Fruit fly (Drosophila melanogaster): ENCODE results near the gene CG10026.

Gene CG10026

dm6 chr2L:19484539-19484938 lies 30.5 kb downstream of the CG10026 start, which contains the start of the genes CG10195 and CG13084 (continued):
- no peak for TF ChIP-seq fd64A (GFP tag; optimal IDR thresholded peaks at IDR 0.05)
- TF ChIP-seq Optix (GFP tag; IDR thresholded peaks at IDR 0.05), result no peak
- TF ChIP-seq HLH4C (GFP tag; IDR thresholded peaks at IDR 0.05; ENCODE audit: partially characterized antibody), result peak; percentile 15; the same call in 1 of the 3 replicates
- TF ChIP-seq Drgx (GFP tag; IDR thresholded peaks at IDR 0.05), result no peak
- TF ChIP-seq da (GFP tag; optimal IDR thresholded peaks at IDR 0.05), result no peak
- 0 out of 3 replicates have a peak, but pooled peaks have one; percentile 20 for TF ChIP-seq vnd (GFP tag; IDR thresholded peaks at IDR 0.05; ENCODE audit: partially characterized antibody)
- TF ChIP-seq CG31365 (tag; optimal IDR thresholded peaks at IDR 0.05), result no peak
- peak; percentile 18; the same call in 1 of the 2 replicates for TF ChIP-seq MBD-R2 (GFP tag; IDR thresholded peaks at IDR 0.05)
- TF ChIP-seq fd102C (GFP tag; optimal IDR thresholded peaks at IDR 0.05), result no peak
- TF ChIP-seq CG7839 (tag; optimal IDR thresholded peaks at IDR 0.05), result no peak
- TF ChIP-seq Bgb (GFP tag; IDR thresholded peaks at IDR 0.05; ENCODE audit: partially characterized antibody), result peak; percentile 27; the same call in 1 of the 2 replicates
- peak; percentile 52; the same call in 2 of the 3 replicates for TF ChIP-seq CG14860 (GFP tag; IDR thresholded peaks at IDR 0.05; ENCODE audit: partially characterized antibody)
- TF ChIP-seq org-1 (GFP tag; optimal IDR thresholded peaks at IDR 0.05), result no peak
- peak; percentile 91 for TF ChIP-seq E2f2 (GFP tag; IDR thresholded peaks at IDR 0.05)
- TF ChIP-seq CG1832 (GFP tag; optimal IDR thresholded peaks at IDR 0.05), result no peak
- no peak for TF ChIP-seq CG13894 (tag; optimal IDR thresholded peaks at IDR 0.05)
- peak; percentile 80 for TF ChIP-seq Dp (GFP tag; optimal IDR thresholded peaks at IDR 0.05)
- TF ChIP-seq prd (optimal IDR thresholded peaks at IDR 0.05), result no peak
- no peak for TF ChIP-seq prd (GFP tag; IDR thresholded peaks at IDR 0.05)
- TF ChIP-seq Oaz (GFP tag; IDR thresholded peaks at IDR 0.05), result no peak
- TF ChIP-seq nerfin-2 (GFP tag; IDR thresholded peaks at IDR 0.05; ENCODE audit: partially characterized antibody), result 0 out of 2 replicates have a peak, but pooled peaks have one; percentile 35
- no peak for TF ChIP-seq Gug (GFP tag; IDR thresholded peaks at IDR 0.05)
- TF ChIP-seq CG17361 (GFP tag; IDR thresholded peaks at IDR 0.05), result no peak
- no peak for TF ChIP-seq CG2120 (GFP tag; optimal IDR thresholded peaks at IDR 0.05)
- TF ChIP-seq bbx (GFP tag; IDR thresholded peaks at IDR 0.05; ENCODE audit: partially characterized antibody), result peak; percentile 62; the same call in 1 of the 2 replicates

- TF ChIP-seq MESR4 (GFP tag; optimal IDR thresholded peaks at IDR 0.05) (no peak), scrt (GFP tag; optimal IDR thresholded peaks at IDR 0.05) (no peak)
Measured at dm6 chr2L:19487190-19487589, 33.1 kb downstream of the CG10026 start, which contains the start of gene CG13083. CG13083 (plus strand) TSS chr2L:19487490.

dm6 chr2L:19489997-19490461 lies 36.0 kb downstream of the CG10026 start, which contains the start of the genes CG10194 and CG18094:
CG10194 (minus strand) TSS chr2L:19490104.
CG18094 (plus strand) TSS chr2L:19490262.
- TF ChIP-seq CG32532 (GFP tag; IDR thresholded peaks at IDR 0.05) (peak; percentile 74; the same call in 1 of the 2 replicates), Aef1 (GFP tag; IDR thresholded peaks at IDR 0.05) (0 out of 3 replicates have a peak, but pooled peaks have one; percentile 31), ranshi (GFP tag; IDR thresholded peaks at IDR 0.05) (0 out of 2 replicates have a peak, but pooled peaks have one; percentile 19), NfI (GFP tag; optimal IDR thresholded peaks at IDR 0.05) (peak; percentile 33), Hr39 (optimal IDR thresholded peaks at IDR 0.05) (no peak), CG9932 (GFP tag; IDR thresholded peaks at IDR 0.05) (peak; percentile 49; the same call in 1 of the 2 replicates), Fer1 (GFP tag; optimal IDR thresholded peaks at IDR 0.05) (peak; percentile 66), gsb (GFP tag; IDR thresholded peaks at IDR 0.05) (no peak), sd (tag; optimal IDR thresholded peaks at IDR 0.05) (no peak), fu2 (GFP tag; optimal IDR thresholded peaks at IDR 0.05) (no peak), Dp (GFP tag; optimal IDR thresholded peaks at IDR 0.05) (peak; percentile 44), CG3995 (GFP tag; optimal IDR thresholded peaks at IDR 0.05) (no peak), onecut (GFP tag; IDR thresholded peaks at IDR 0.05) (no peak; the same call in 1 of the 2 replicates), CG6683 (GFP tag; optimal IDR thresholded peaks at IDR 0.05) (no peak), CG3847 (GFP tag; IDR thresholded peaks at IDR 0.05) (no peak), CG11504 (tag; optimal IDR thresholded peaks at IDR 0.05) (no peak), lilli (GFP tag; optimal IDR thresholded peaks at IDR 0.05) (peak; percentile 68), Adf1 (GFP tag; IDR thresholded peaks at IDR 0.05) (0 out of 2 replicates have a peak, but pooled peaks have one; percentile 18), jumu (GFP tag; optimal IDR thresholded peaks at IDR 0.05) (no peak), CG9215 (GFP tag; IDR thresholded peaks at IDR 0.05) (peak; percentile 11; the same call in 1 of the 2 replicates), mam (GFP tag; optimal IDR thresholded peaks at IDR 0.05) (peak; percentile 19), Myb (GFP tag; optimal IDR thresholded peaks at IDR 0.05) (no peak), HLH4C (GFP tag; IDR thresholded peaks at IDR 0.05; ENCODE audit: partially characterized antibody) (peak; percentile 66), CG3281 (GFP tag; optimal IDR thresholded peaks at IDR 0.05) (peak; percentile 40)
